Worm (Caenorhabditis elegans) whole organism, L1 larva: ENCODE results near the gene epc-1.

Experiments
- C16A3.4 ChIP-seq: fragments of 150-350 bp; optimal IDR thresholded peaks from 2 replicates; lab custom pipeline; 2014; ENCODE audit warnings: missing biosample characterization, missing genetic modification characterization
- C34B4.2 ChIP-seq: sonication (generic microtip); optimal IDR thresholded peaks from 2 replicates; lab custom pipeline; 2017; ENCODE audit warnings: mild to moderate bottlenecking, missing genetic modification characterization, missing compliant biosample characterization
- F16B12.6 ChIP-seq: fragments of 150-350 bp; optimal IDR thresholded peaks from 2 replicates; lab custom pipeline; 2014; ENCODE audit warnings: missing biosample characterization, missing genetic modification characterization
- blmp-1 ChIP-seq: fragments of 150-350 bp; optimal IDR thresholded peaks from 2 replicates; lab custom pipeline; 2014; ENCODE audit warnings: missing biosample characterization, missing genetic modification characterization
- ceh-8 ChIP-seq: fragments of 200-800 bp; sonication (Bioruptor generic); optimal IDR thresholded peaks from 2 replicates; lab custom pipeline; 2018; ENCODE audit warnings: mild to moderate bottlenecking, missing genetic modification characterization, moderate library complexity, missing compliant biosample characterization
- ceh-82 ChIP-seq, 3 experiments: fragments of 150-350 bp in 1 of 3; sonication (generic microtip) in 2 of 3; optimal IDR thresholded peaks; 2 replicates each; lab custom pipeline; 2014 to 2017; ENCODE audit warnings: missing biosample characterization in 3 of 3, missing genetic modification characterization in 3 of 3
- ceh-90 ChIP-seq: sonication (generic microtip); optimal IDR thresholded peaks from 2 replicates; lab custom pipeline; 2016; ENCODE audit warnings: missing genetic modification characterization, missing compliant biosample characterization
- ces-1 ChIP-seq: fragments of 150-350 bp; optimal IDR thresholded peaks from 2 replicates; lab custom pipeline; 2014; ENCODE audit warnings: missing biosample characterization, missing genetic modification reagents, missing genetic modification characterization
- dpl-1 ChIP-seq, 3 experiments: fragments of 150-350 bp in 2 of 3; sonication (generic microtip) in 1 of 3; optimal IDR thresholded peaks; 2 replicates each; lab custom pipeline; 2014 to 2017; ENCODE audit warnings: missing biosample characterization in 3 of 3, missing genetic modification characterization in 3 of 3, missing genetic modification reagents in 3 of 3
- dsc-1 ChIP-seq: sonication (generic microtip); optimal IDR thresholded peaks from 2 replicates; lab custom pipeline; 2016; ENCODE audit warnings: mild to moderate bottlenecking, missing genetic modification characterization, missing compliant biosample characterization
- egl-13 ChIP-seq: sonication (generic microtip); optimal IDR thresholded peaks from 2 replicates; lab custom pipeline; 2016; ENCODE audit warnings: missing genotype, missing genetic modification reagents, missing genetic modification characterization, missing compliant biosample characterization
- elt-2 ChIP-seq: sonication (generic microtip); optimal IDR thresholded peaks from 2 replicates; lab custom pipeline; 2016; ENCODE audit warnings: missing genetic modification characterization, mild to moderate bottlenecking, inconsistent platforms, missing compliant biosample characterization, missing genetic modification reagents
- elt-3 ChIP-seq, 6 experiments: fragments of 150-350 bp in 1 of 6; sonication (generic microtip); optimal IDR thresholded peaks; 2 replicates each; lab custom pipeline; 2017 to 2018; ENCODE audit warnings: missing biosample characterization in 6 of 6, missing genetic modification characterization in 6 of 6, inconsistent platforms in 1 of 6
- ets-5 ChIP-seq: fragments of 200-800 bp; sonication (Bioruptor generic); IDR thresholded peaks from 2 replicates; pipeline ENCODE4 v1.3.6; 2022; ENCODE audit warnings: missing genetic modification characterization, missing compliant biosample characterization
- fkh-10 ChIP-seq: sonication (generic microtip); optimal IDR thresholded peaks from 2 replicates; lab custom pipeline; 2017; ENCODE audit warnings: missing biosample characterization, missing genetic modification reagents, missing genetic modification characterization
- fkh-4 ChIP-seq: sonication (generic microtip); optimal IDR thresholded peaks from 2 replicates; lab custom pipeline; 2016; ENCODE audit warnings: missing compliant biosample characterization, missing genetic modification characterization, borderline replicate concordance
- fkh-8 ChIP-seq: sonication (generic microtip); optimal IDR thresholded peaks from 2 replicates; lab custom pipeline; 2016; ENCODE audit warnings: mild to moderate bottlenecking, missing genetic modification characterization, missing compliant biosample characterization
- grh-1 ChIP-seq: fragments of 200-800 bp; sonication (Bioruptor generic); IDR thresholded peaks from 2 replicates; pipeline ENCODE4 v1.3.6; 2022; ENCODE audit warnings: missing genetic modification reagents, missing genetic modification characterization, missing compliant biosample characterization
- hpl-2 ChIP-seq: fragments of 150-350 bp; optimal IDR thresholded peaks from 2 replicates; lab custom pipeline; 2014; ENCODE audit warnings: missing biosample characterization, missing genetic modification reagents, missing genetic modification characterization
- jun-1 ChIP-seq: fragments of 150-350 bp; optimal IDR thresholded peaks from 2 replicates; lab custom pipeline; 2014; ENCODE audit warnings: missing biosample characterization, missing genetic modification reagents, missing genetic modification characterization
- lin-13 ChIP-seq: fragments of 150-350 bp; optimal IDR thresholded peaks from 2 replicates; lab custom pipeline; 2014; ENCODE audit warnings: missing biosample characterization, missing genetic modification reagents, missing genetic modification characterization
- lin-14 ChIP-seq: fragments of 200-800 bp; sonication (Bioruptor generic); optimal IDR thresholded peaks from 2 replicates; lab custom pipeline; 2018; ENCODE audit warnings: mild to moderate bottlenecking, missing genetic modification characterization, moderate library complexity, missing compliant biosample characterization
- lin-15B ChIP-seq: fragments of 150-350 bp; sonication (generic microtip); optimal IDR thresholded peaks from 3 replicates; lab custom pipeline; 2014; ENCODE audit warnings: missing biosample characterization, missing genetic modification characterization
- lin-35 ChIP-seq, 2 experiments: fragments of 150-350 bp; optimal IDR thresholded peaks; 2 replicates each; lab custom pipeline; 2014; ENCODE audit warnings: missing biosample characterization in 2 of 2, missing genetic modification characterization in 2 of 2, missing genetic modification reagents in 2 of 2
- lin-39 ChIP-seq: fragments of 150-350 bp; optimal IDR thresholded peaks from 2 replicates; lab custom pipeline; 2014; ENCODE audit warnings: missing biosample characterization, missing genetic modification reagents, missing genetic modification characterization
- lsy-2 ChIP-seq, 2 experiments: fragments of 150-350 bp; optimal IDR thresholded peaks; 2 replicates each; lab custom pipeline; 2014; ENCODE audit warnings: missing biosample characterization in 2 of 2, missing genetic modification characterization in 2 of 2
- mdl-1 ChIP-seq, 2 experiments: fragments of 150-350 bp; optimal IDR thresholded peaks; 2 replicates each; lab custom pipeline; 2014 to 2017; ENCODE audit warnings: missing biosample characterization in 2 of 2, missing genetic modification characterization in 2 of 2, inconsistent platforms in 1 of 2
- mef-2 ChIP-seq: fragments of 150-350 bp; optimal IDR thresholded peaks from 2 replicates; lab custom pipeline; 2014; ENCODE audit warnings: missing biosample characterization, missing genetic modification characterization
- mep-1 ChIP-seq: fragments of 150-350 bp; optimal IDR thresholded peaks from 2 replicates; lab custom pipeline; 2014; ENCODE audit warnings: missing biosample characterization, missing genetic modification characterization
- nhr-12 ChIP-seq: sonication (generic microtip); optimal IDR thresholded peaks from 2 replicates; lab custom pipeline; 2017; ENCODE audit warnings: missing biosample characterization, missing genetic modification characterization
- nhr-20 ChIP-seq: sonication (generic microtip); optimal IDR thresholded peaks from 2 replicates; lab custom pipeline; 2016; ENCODE audit warnings: mild to moderate bottlenecking, missing genetic modification characterization, missing compliant biosample characterization
- nhr-47 ChIP-seq: sonication (generic microtip); optimal IDR thresholded peaks from 2 replicates; lab custom pipeline; 2016; ENCODE audit warnings: mild to moderate bottlenecking, missing genetic modification characterization, moderate library complexity, missing compliant biosample characterization
- nhr-71 ChIP-seq: sonication (generic microtip); optimal IDR thresholded peaks from 2 replicates; lab custom pipeline; 2016; ENCODE audit warnings: mild to moderate bottlenecking, missing genetic modification characterization, moderate library complexity, missing compliant biosample characterization
- nhr-76 ChIP-seq: sonication (generic microtip); optimal IDR thresholded peaks from 2 replicates; lab custom pipeline; 2017; ENCODE audit warnings: missing biosample characterization, missing genetic modification characterization
- nhr-77 ChIP-seq: fragments of 150-350 bp; optimal IDR thresholded peaks from 2 replicates; lab custom pipeline; 2014; ENCODE audit warnings: missing biosample characterization, missing genetic modification characterization
- nhr-85 ChIP-seq: sonication (generic microtip); peaks from one replicate; lab custom pipeline; 2016; ENCODE audit warnings: missing genetic modification characterization, inconsistent platforms, missing compliant biosample characterization
- nhr-90 ChIP-seq: sonication (generic microtip); optimal IDR thresholded peaks from 2 replicates; lab custom pipeline; 2016; ENCODE audit warnings: mild to moderate bottlenecking, missing genetic modification characterization, missing compliant biosample characterization; ENCODE audit not compliant: poor library complexity
- rnt-1 ChIP-seq: sonication (generic microtip); optimal IDR thresholded peaks from 2 replicates; lab custom pipeline; 2016; ENCODE audit warnings: mild to moderate bottlenecking, missing genetic modification characterization, moderate library complexity, missing compliant biosample characterization
- skn-1 ChIP-seq: fragments of 150-350 bp; optimal IDR thresholded peaks from 2 replicates; lab custom pipeline; 2014; ENCODE audit warnings: missing biosample characterization, missing genetic modification characterization
- snpc-4 ChIP-seq: fragments of 150-350 bp; optimal IDR thresholded peaks from 2 replicates; lab custom pipeline; 2014; ENCODE audit warnings: missing biosample characterization, missing genetic modification characterization
- snu-23 ChIP-seq: sonication (generic microtip); optimal IDR thresholded peaks from 2 replicates; lab custom pipeline; 2016; ENCODE audit warnings: missing genetic modification characterization, missing compliant biosample characterization
- sox-4 ChIP-seq: sonication (generic microtip); optimal IDR thresholded peaks from 2 replicates; lab custom pipeline; 2016; ENCODE audit warnings: missing genetic modification characterization, missing compliant biosample characterization
- sptf-1 ChIP-seq: fragments of 150-350 bp; optimal IDR thresholded peaks from 2 replicates; lab custom pipeline; 2014; ENCODE audit warnings: missing biosample characterization, missing genetic modification characterization
- sup-37 ChIP-seq: fragments of 200-800 bp; sonication (Bioruptor generic); optimal IDR thresholded peaks from 2 replicates; lab custom pipeline; 2018; ENCODE audit warnings: mild to moderate bottlenecking, missing genetic modification characterization, missing compliant biosample characterization
- swsn-7 ChIP-seq: sonication (generic microtip); optimal IDR thresholded peaks from 2 replicates; lab custom pipeline; 2016; ENCODE audit warnings: missing genetic modification characterization, missing compliant biosample characterization
- tbx-2 ChIP-seq: sonication (generic microtip); optimal IDR thresholded peaks from 2 replicates; lab custom pipeline; 2016; ENCODE audit warnings: missing genetic modification characterization, missing compliant biosample characterization
- unc-130 ChIP-seq: fragments of 150-350 bp; optimal IDR thresholded peaks from 2 replicates; lab custom pipeline; 2017; ENCODE audit warnings: missing biosample characterization, missing genetic modification characterization, inconsistent platforms
- unc-62 ChIP-seq: fragments of 150-350 bp; optimal IDR thresholded peaks from 2 replicates; lab custom pipeline; 2014; ENCODE audit warnings: missing biosample characterization, missing genetic modification reagents, missing genetic modification characterization
- unc-86 ChIP-seq: sonication (generic microtip); optimal IDR thresholded peaks from 2 replicates; lab custom pipeline; 2016; ENCODE audit warnings: missing genetic modification characterization, missing compliant biosample characterization
- unc-98 ChIP-seq: fragments of 200-800 bp; sonication (Bioruptor generic); IDR thresholded peaks from 2 replicates; pipeline ENCODE4 v1.3.6; 2022; ENCODE audit warnings: missing genetic modification characterization, missing compliant biosample characterization
- zag-1 ChIP-seq: fragments of 150-350 bp; optimal IDR thresholded peaks from 2 replicates; lab custom pipeline; 2014; ENCODE audit warnings: missing biosample characterization, missing genetic modification characterization
- ztf-4 ChIP-seq: fragments of 150-350 bp; optimal IDR thresholded peaks from 2 replicates; lab custom pipeline; 2014; ENCODE audit warnings: missing biosample characterization, missing genetic modification characterization

The epc-1 gene

DNA sequence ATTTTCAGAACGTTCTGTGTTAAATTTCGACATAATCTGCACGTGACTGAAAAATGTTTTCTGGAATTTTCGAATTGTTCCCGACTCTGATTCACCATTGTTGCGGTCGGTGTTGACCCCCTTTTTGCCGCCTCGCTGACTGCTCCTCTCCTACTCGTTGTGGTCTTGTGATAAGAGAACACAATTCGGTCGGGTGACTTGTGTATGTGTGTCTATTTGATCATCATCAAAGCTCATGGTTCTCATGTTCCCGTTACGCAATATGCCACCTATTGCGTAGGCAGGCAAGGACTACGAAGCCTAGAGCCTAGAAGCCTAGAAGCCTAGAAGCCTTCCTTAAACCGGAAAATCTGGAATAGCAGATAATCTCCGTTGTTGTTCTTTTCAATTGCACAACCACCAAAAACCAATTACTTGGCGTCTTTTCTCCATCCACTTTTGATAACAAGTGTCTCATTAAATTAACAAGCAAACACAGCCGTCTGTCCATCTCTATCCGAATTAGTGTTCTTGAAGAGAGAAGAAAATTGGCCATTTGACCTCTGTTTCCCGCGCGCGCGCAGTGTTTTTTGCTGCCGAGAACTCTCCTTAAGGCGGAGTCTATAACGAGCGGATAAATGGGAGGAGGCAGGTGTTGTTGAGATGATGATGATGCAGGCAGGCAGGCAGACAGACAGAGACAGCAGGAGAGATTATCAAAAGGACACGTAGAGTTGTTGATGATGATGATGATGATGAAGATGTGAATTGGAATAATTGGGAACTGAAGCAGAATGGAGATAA lies 6.5 kb upstream of the epc-1 start:
- TF ChIP-seq unc-62 (GFP tag; lab: Kevin White, UChicago) (no peak), nhr-20 (tag; lab: Kevin White, UChicago) (peak; percentile 45), lin-13 (GFP tag; lab: Kevin White, UChicago) (peak; percentile 55), fkh-4 (tag; lab: Kevin White, UChicago) (no peak), unc-130 (peak; percentile 68), ets-5 (no peak), C16A3.4 (peak; percentile 23), elt-2 (tag; lab: Kevin White, UChicago) (peak; percentile 75), mef-2 (tag; lab: Kevin White, UChicago) (no peak), swsn-7 (tag; lab: Kevin White, UChicago) (peak; percentile 34), lin-14 (peak; percentile 58), ztf-4 (no peak), ceh-82 (tag; optimal IDR thresholded peaks at IDR 0.05; lab: Kevin White, UChicago) (peak in 1 of 3 experiments; percentile 36), mep-1 (tag; lab: Kevin White, UChicago) (peak; percentile 47), nhr-76 (tag; lab: Kevin White, UChicago) (no peak), elt-3 (tag; optimal IDR thresholded peaks at IDR 0.05; lab: Kevin White, UChicago) (peak in 3 of 6 experiments; percentile 4 to 10 (median 7)), unc-98 (GFP tag; lab: Robert Waterston, UW) (no peak), skn-1 (tag; lab: Kevin White, UChicago) (peak; percentile 73), fkh-8 (tag; lab: Kevin White, UChicago) (peak; percentile 70), ceh-8 (GFP tag; lab: Kevin White, UChicago) (no peak), lsy-2 (tag; optimal IDR thresholded peaks at IDR 0.05; lab: Kevin White, UChicago) (peak; percentile 37 to 41), sptf-1 (tag; lab: Kevin White, UChicago) (no peak), egl-13 (no peak), lin-39 (tag; lab: Kevin White, UChicago) (no peak), snpc-4 (tag; lab: Kevin White, UChicago) (peak; percentile 25), rnt-1 (tag; lab: Kevin White, UChicago) (peak; percentile 42), nhr-90 (tag; lab: Kevin White, UChicago) (peak; percentile 54), lin-35 (GFP tag; optimal IDR thresholded peaks at IDR 0.05; lab: Kevin White, UChicago) (peak; percentile 52 to 75), jun-1 (tag; lab: Kevin White, UChicago) (peak; percentile 76), dsc-1 (tag; lab: Kevin White, UChicago) (no peak), ces-1 (no peak), mdl-1 (tag; optimal IDR thresholded peaks at IDR 0.05; lab: Kevin White, UChicago) (peak in 1 of 2 experiments; percentile 66), C34B4.2 (tag; lab: Kevin White, UChicago) (no peak), fkh-10 (no peak), nhr-12 (no peak), snu-23 (GFP tag; lab: Kevin White, UChicago) (peak; percentile 53), blmp-1 (tag; lab: Kevin White, UChicago) (peak; percentile 82), nhr-85 (peak; percentile 90), sup-37 (GFP tag; lab: Kevin White, UChicago) (peak; percentile 1), dpl-1 (GFP tag; optimal IDR thresholded peaks at IDR 0.05; lab: Kevin White, UChicago) (peak; percentile 54 to 66 (median 58)), F16B12.6 (tag; lab: Kevin White, UChicago) (no peak), zag-1 (no peak), tbx-2 (peak; percentile 41), ceh-90 (peak; percentile 2), grh-1 (GFP tag; lab: Robert Waterston, UW) (peak; percentile 27; the same call in 1 of the 2 replicates), nhr-71 (tag; lab: Kevin White, UChicago) (peak; percentile 76), hpl-2 (GFP tag; lab: Kevin White, UChicago) (peak; percentile 61), sox-4 (tag; lab: Kevin White, UChicago) (no peak), nhr-47 (tag; lab: Kevin White, UChicago) (peak; percentile 35), nhr-77 (tag; lab: Kevin White, UChicago) (peak; percentile 48), lin-15B (tag; lab: Kevin White, UChicago) (no peak), unc-86 (no peak)
